Worm (Caenorhabditis elegans): ENCODE results near the gene col-101.

col-101 gene

DNA sequence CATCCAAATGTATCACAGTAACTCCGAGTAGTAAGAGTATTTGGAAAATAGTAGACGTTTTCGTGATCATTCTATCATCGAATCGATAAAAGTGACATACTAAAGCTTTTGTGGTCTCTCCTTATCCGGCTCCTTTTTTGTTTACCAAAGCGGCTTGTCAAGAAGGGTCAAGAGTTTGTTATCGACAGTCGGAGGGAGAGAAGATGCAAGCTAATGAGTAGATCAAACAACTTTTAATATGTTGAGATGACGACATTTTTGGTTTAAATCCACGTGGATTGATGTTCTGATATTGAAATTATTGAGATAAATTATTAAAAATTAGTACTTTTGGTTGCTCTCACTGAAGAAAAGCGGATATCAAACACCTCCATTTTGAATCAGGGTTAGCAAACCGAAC lies 35.5 kb downstream of the col-101 start, which contains the start of gene T21D12.7:
Gene T21D12.7 (minus strand): TSS at position 101 of the 400 bp plus-strand sequence.
- no peak for TF ChIP-seq unc-62 (GFP tag; optimal IDR thresholded peaks at IDR 0.05)

DNA sequence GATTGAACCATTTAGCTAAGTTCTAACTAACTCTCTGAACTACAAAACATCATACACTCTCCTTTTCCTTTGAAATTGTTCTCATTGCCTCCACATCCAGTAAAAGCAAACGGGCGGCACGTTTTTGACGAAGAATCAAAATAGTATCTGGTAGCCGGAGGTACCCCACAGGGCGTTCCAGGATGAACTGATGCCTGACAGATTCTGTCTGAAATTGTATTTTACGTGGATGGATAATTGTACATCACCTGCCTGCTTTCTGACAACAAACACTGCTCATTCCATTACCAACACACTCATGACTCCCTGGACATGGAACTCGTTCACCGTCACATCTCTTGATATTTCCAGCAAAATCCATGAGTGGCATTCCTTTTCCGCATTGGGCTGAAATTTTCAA lies 36.4 kb downstream of the col-101 start:
- TF ChIP-seq unc-62 (GFP tag; optimal IDR thresholded peaks at IDR 0.05) = no peak

- TF ChIP-seq unc-62 (GFP tag; optimal IDR thresholded peaks at IDR 0.05) = no peak
Observed at ce11 chrIV:288027-288426, 38.8 kb downstream of the col-101 start, which contains the start of gene T21D12.14. Gene T21D12.14 (minus strand): TSS chrIV:288127.

DNA sequence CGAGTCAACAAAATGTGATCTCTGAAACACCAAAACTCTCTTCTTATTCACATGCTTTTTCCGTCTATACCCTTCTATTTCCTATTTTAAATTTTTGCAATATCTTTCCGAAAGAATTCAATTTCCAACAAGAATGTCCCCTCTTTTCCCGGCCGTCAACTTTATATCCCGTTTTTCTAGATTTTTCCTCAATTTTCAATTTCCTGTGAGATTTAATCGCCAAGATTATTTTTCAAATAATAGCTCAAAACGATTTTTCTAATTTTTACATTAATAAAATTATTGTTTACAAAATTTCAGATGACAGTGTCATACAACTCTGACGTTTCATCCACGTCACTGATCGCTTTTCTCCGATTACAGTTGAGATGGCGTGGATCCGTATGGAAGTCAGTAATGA lies 43.5 kb downstream of the col-101 start, which contains the start of gene best-19:
Gene best-19 (plus strand): TSS at position 301 of the 400 bp plus-strand sequence.
- TF ChIP-seq unc-62 (GFP tag; optimal IDR thresholded peaks at IDR 0.05) = no peak

DNA sequence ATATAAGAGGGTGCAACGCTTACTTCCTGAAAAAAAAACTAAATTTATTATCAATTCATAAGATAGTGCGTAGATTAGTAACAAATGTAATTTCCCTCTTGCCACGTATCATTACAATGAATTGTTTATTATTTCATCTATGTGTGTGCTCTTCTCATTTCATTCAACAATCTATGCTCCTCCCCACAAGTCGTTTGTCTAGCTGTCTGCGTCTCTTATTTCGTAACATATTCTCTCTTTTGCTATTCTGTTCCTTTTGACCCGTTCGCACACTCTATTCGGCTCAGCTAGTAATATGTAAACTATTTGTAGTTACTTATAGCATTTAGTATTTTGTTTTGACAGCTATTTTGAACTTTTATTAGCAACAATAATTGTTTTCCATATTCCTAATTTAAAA lies 44.8 kb downstream of the col-101 start:
- no peak for TF ChIP-seq unc-62 (GFP tag; optimal IDR thresholded peaks at IDR 0.05)

DNA sequence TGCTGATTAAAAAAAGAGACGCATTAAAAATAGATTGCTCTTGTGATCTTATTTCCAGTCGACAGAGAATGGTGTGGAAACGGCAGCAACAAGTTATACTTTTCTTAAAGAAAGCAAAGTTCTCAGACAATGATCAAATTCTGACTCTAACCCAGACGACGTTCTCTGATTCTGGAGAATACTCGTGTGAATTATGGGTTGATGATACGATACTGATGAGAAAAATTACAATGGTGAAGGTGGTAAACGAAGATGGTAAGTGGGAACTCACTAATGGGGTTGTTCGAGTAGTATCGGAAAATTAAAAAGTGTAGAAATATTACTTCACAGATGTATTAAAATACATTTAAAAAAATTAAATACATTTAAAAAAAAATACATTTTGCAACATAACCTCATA lies 48.5 kb downstream of the col-101 start:
- no peak for TF ChIP-seq unc-62 (GFP tag; optimal IDR thresholded peaks at IDR 0.05)

Measured in whole organism, dauer.